Worm (Caenorhabditis elegans) whole organism, L2 larva: ENCODE data around the gene F34H10.5.

Source experiments
- ama-1 ChIP-seq: fragments of 150-350 bp; optimal IDR thresholded peaks from 2 replicates; lab custom pipeline; 2018; ENCODE audit warnings: inconsistent platforms
- nhr-11 ChIP-seq: fragments of 150-350 bp; optimal IDR thresholded peaks from 2 replicates; lab custom pipeline; 2014; ENCODE audit warnings: missing biosample characterization, missing genetic modification characterization
- nhr-237 ChIP-seq: fragments of 150-350 bp; optimal IDR thresholded peaks from 2 replicates; lab custom pipeline; 2014; ENCODE audit warnings: missing biosample characterization, missing genetic modification characterization
- unc-39 ChIP-seq: fragments of 150-350 bp; optimal IDR thresholded peaks from 2 replicates; lab custom pipeline; 2014; ENCODE audit warnings: missing biosample characterization, missing genetic modification characterization
- unc-62 ChIP-seq: fragments of 150-350 bp; optimal IDR thresholded peaks from 2 replicates; lab custom pipeline; 2014; ENCODE audit warnings: missing biosample characterization, missing genetic modification reagents, missing genetic modification characterization

ce11 chrX:9620136-9620535 is 15.3 kb upstream of the F34H10.5 start, which contains the start of gene C11E4.8:
- TF ChIP-seq unc-39 (no peak), ama-1 (lab: Kevin White, UChicago) (no peak), nhr-237 (tag; lab: Kevin White, UChicago) (no peak), unc-62 (GFP tag; lab: Kevin White, UChicago) (no peak), nhr-11 (tag; lab: Kevin White, UChicago) (no peak)
